Worm (Caenorhabditis elegans) whole organism, L4 larva: ENCODE measurements around the gene K07C11.10.

Experiments
- D1046.2 ChIP-seq: fragments of 200-800 bp; sonication (Bioruptor generic); IDR thresholded peaks from 2 replicates; pipeline ENCODE4 v1.3.6; 2022; ENCODE audit warnings: missing genetic modification characterization, missing compliant biosample characterization
- F49E8.2 ChIP-seq: sonication (generic microtip); optimal IDR thresholded peaks from 2 replicates; lab custom pipeline; 2016; ENCODE audit warnings: missing compliant biosample characterization, mild to moderate bottlenecking, missing genetic modification characterization, borderline replicate concordance
- Y105C5A.15 ChIP-seq: fragments of 200-800 bp; sonication (Bioruptor generic); IDR thresholded peaks from 2 replicates; pipeline ENCODE4 v1.3.6; 2022; ENCODE audit warnings: missing genetic modification characterization, missing compliant biosample characterization
- Y48G9A.11 ChIP-seq: fragments of 200-800 bp; sonication (Bioruptor generic); IDR thresholded peaks from 2 replicates; pipeline ENCODE4 v1.3.6; 2022; ENCODE audit warnings: missing genetic modification reagents, missing genetic modification characterization, missing compliant biosample characterization
- Y75B8A.6 ChIP-seq: fragments of 200-800 bp; sonication (Bioruptor generic); IDR thresholded peaks from 2 replicates; pipeline ENCODE4 v1.3.6; 2022; ENCODE audit warnings: missing genetic modification reagents, missing genetic modification characterization, missing compliant biosample characterization
- aha-1 ChIP-seq: fragments of 150-350 bp; peaks from one replicate; lab custom pipeline; 2014; ENCODE audit warnings: missing biosample characterization, missing genetic modification characterization
- aly-2 ChIP-seq: sonication (generic microtip); optimal IDR thresholded peaks from 2 replicates; lab custom pipeline; 2018; ENCODE audit warnings: missing biosample characterization, missing genetic modification characterization
- attf-4 ChIP-seq: sonication (generic microtip); optimal IDR thresholded peaks from 3 replicates; lab custom pipeline; 2017; ENCODE audit warnings: missing biosample characterization, missing genetic modification characterization
- ceh-28 ChIP-seq: fragments of 150-350 bp; optimal IDR thresholded peaks from 2 replicates; lab custom pipeline; 2014; ENCODE audit warnings: missing biosample characterization, missing genetic modification reagents, missing genetic modification characterization
- ceh-32 ChIP-seq: sonication (generic microtip); optimal IDR thresholded peaks from 2 replicates; lab custom pipeline; 2016; ENCODE audit warnings: mild to moderate bottlenecking, missing genetic modification characterization, missing compliant biosample characterization; ENCODE audit not compliant: poor library complexity
- daf-19 ChIP-seq: fragments of 200-800 bp; sonication (Bioruptor generic); conservative IDR thresholded peaks from 2 replicates; pipeline ENCODE4 v1.3.6; 2022; ENCODE audit warnings: missing genetic modification characterization, missing compliant biosample characterization
- dmd-6 ChIP-seq: fragments of 200-800 bp; sonication (Bioruptor generic); IDR thresholded peaks from 2 replicates; pipeline ENCODE4 v1.3.6; 2022; ENCODE audit warnings: missing genetic modification reagents, missing genetic modification characterization, missing compliant biosample characterization
- dmd-8 ChIP-seq: fragments of 200-800 bp; sonication (Bioruptor generic); IDR thresholded peaks from 2 replicates; pipeline ENCODE4 v1.3.6; 2022; ENCODE audit warnings: missing genetic modification characterization, missing compliant biosample characterization
- dmd-9 ChIP-seq: fragments of 200-800 bp; sonication (Bioruptor generic); IDR thresholded peaks from 2 replicates; pipeline ENCODE4 v1.3.6; 2022; ENCODE audit warnings: missing genetic modification reagents, missing genetic modification characterization, missing compliant biosample characterization
- dpl-1 ChIP-seq: fragments of 150-350 bp; optimal IDR thresholded peaks from 2 replicates; lab custom pipeline; 2014; ENCODE audit warnings: missing biosample characterization, missing genetic modification reagents, missing genetic modification characterization
- fos-1 ChIP-seq: fragments of 150-350 bp; optimal IDR thresholded peaks from 2 replicates; lab custom pipeline; 2014; ENCODE audit warnings: missing biosample characterization, missing genetic modification characterization
- gei-8 ChIP-seq: fragments of 200-800 bp; sonication (Bioruptor generic); optimal IDR thresholded peaks from 2 replicates; lab custom pipeline; 2018; ENCODE audit warnings: mild to moderate bottlenecking, missing genetic modification characterization, missing compliant biosample characterization
- hif-1 ChIP-seq, 2 experiments: sonication (generic microtip); optimal IDR thresholded peaks; 2 replicates each; lab custom pipeline; 2016 to 2017; ENCODE audit warnings: missing compliant biosample characterization in 2 of 2, missing genetic modification characterization in 2 of 2, missing genetic modification reagents in 2 of 2, missing genotype in 2 of 2, mild to moderate bottlenecking in 1 of 2
- hlh-11 ChIP-seq: fragments of 200-800 bp; sonication (Bioruptor generic); optimal IDR thresholded peaks from 2 replicates; lab custom pipeline; 2018; ENCODE audit warnings: mild to moderate bottlenecking, missing genetic modification characterization, missing compliant biosample characterization
- lin-13 ChIP-seq: fragments of 150-350 bp; optimal IDR thresholded peaks from 2 replicates; lab custom pipeline; 2014; ENCODE audit warnings: missing biosample characterization, missing genetic modification reagents, missing genetic modification characterization
- lin-15B ChIP-seq: fragments of 150-350 bp; sonication (generic microtip); optimal IDR thresholded peaks from 3 replicates; lab custom pipeline; 2014; ENCODE audit warnings: missing biosample characterization, missing genetic modification characterization
- lin-38 ChIP-seq: fragments of 200-800 bp; sonication (Bioruptor generic); IDR thresholded peaks from 2 replicates; pipeline ENCODE4 v1.3.6; 2022; ENCODE audit warnings: missing genetic modification reagents, missing genetic modification characterization, missing compliant biosample characterization
- lir-3 ChIP-seq: sonication (generic microtip); optimal IDR thresholded peaks from 2 replicates; lab custom pipeline; 2016; ENCODE audit warnings: mild to moderate bottlenecking, missing genetic modification characterization, missing compliant biosample characterization
- lsy-2 ChIP-seq, 2 experiments: fragments of 150-350 bp in 1 of 2; sonication (generic microtip) in 1 of 2; optimal IDR thresholded peaks; 2 replicates each; lab custom pipeline; 2014 to 2017; ENCODE audit warnings: missing biosample characterization in 2 of 2, missing genetic modification characterization in 2 of 2
- mdl-1 ChIP-seq, 2 experiments: fragments of 150-350 bp in 1 of 2; sonication (generic microtip) in 1 of 2; optimal IDR thresholded peaks; 2 replicates each; lab custom pipeline; 2014 to 2017; ENCODE audit warnings: missing biosample characterization in 2 of 2, missing genetic modification characterization in 2 of 2
- mep-1 ChIP-seq: fragments of 150-350 bp; sonication (generic microtip); optimal IDR thresholded peaks from 3 replicates; lab custom pipeline; 2014; ENCODE audit warnings: missing biosample characterization, missing genetic modification characterization
- mes-2 ChIP-seq: sonication (generic microtip); optimal IDR thresholded peaks from 2 replicates; lab custom pipeline; 2016; ENCODE audit warnings: missing genotype, mild to moderate bottlenecking, missing genetic modification characterization, missing compliant biosample characterization; ENCODE audit not compliant: poor library complexity, severe bottlenecking
- mxl-2 ChIP-seq: fragments of 200-800 bp; sonication (Bioruptor generic); conservative IDR thresholded peaks from 2 replicates; pipeline ENCODE4 v1.3.6; 2022; ENCODE audit warnings: missing genetic modification reagents, missing genetic modification characterization, missing compliant biosample characterization
- nhr-111 ChIP-seq: fragments of 200-800 bp; sonication (Bioruptor generic); optimal IDR thresholded peaks from 2 replicates; lab custom pipeline; 2018; ENCODE audit warnings: mild to moderate bottlenecking, missing genetic modification characterization, missing compliant biosample characterization
- nhr-25 ChIP-seq: sonication (generic microtip); optimal IDR thresholded peaks from 2 replicates; lab custom pipeline; 2017; ENCODE audit warnings: missing genetic modification characterization, mild to moderate bottlenecking, missing compliant biosample characterization, antibody characterized with exemption, moderate library complexity, borderline replicate concordance; ENCODE audit not compliant: insufficient read depth
- nhr-41 ChIP-seq: fragments of 200-800 bp; sonication (Bioruptor generic); IDR thresholded peaks from 2 replicates; pipeline ENCODE4 v1.3.6; 2022; ENCODE audit warnings: missing genetic modification reagents, missing genetic modification characterization, missing compliant biosample characterization
- nhr-76 ChIP-seq: fragments of 150-350 bp; optimal IDR thresholded peaks from 2 replicates; lab custom pipeline; 2014; ENCODE audit warnings: missing biosample characterization, missing genetic modification characterization
- pha-4 ChIP-seq, 2 experiments: fragments of 150-350 bp in 1 of 2; fragments of 200-800 bp in 1 of 2; sonication (Bioruptor generic) in 1 of 2; IDR thresholded peaks in 1 of 2; optimal IDR thresholded peaks in 1 of 2; 2 replicates each; pipeline versions ENCODE4 v1.3.6 to Lab custom; 2014 to 2022; ENCODE audit warnings: missing genetic modification characterization in 2 of 2, missing genetic modification reagents in 2 of 2, missing biosample characterization in 1 of 2, missing compliant biosample characterization in 1 of 2
- php-3 ChIP-seq: fragments of 200-800 bp; sonication (Bioruptor generic); IDR thresholded peaks from 2 replicates; pipeline ENCODE4 v1.3.6; 2022; ENCODE audit warnings: missing genetic modification reagents, missing genetic modification characterization, missing compliant biosample characterization
- pqm-1 ChIP-seq: sonication (generic microtip); optimal IDR thresholded peaks from 2 replicates; lab custom pipeline; 2017; ENCODE audit warnings: missing biosample characterization, missing genetic modification characterization
- rbr-2 ChIP-seq: sonication (generic microtip); optimal IDR thresholded peaks from 2 replicates; lab custom pipeline; 2016; ENCODE audit warnings: missing genotype, missing genetic modification characterization, missing compliant biosample characterization
- sdz-12 ChIP-seq: fragments of 200-800 bp; sonication (Bioruptor generic); optimal IDR thresholded peaks from 2 replicates; lab custom pipeline; 2018; ENCODE audit warnings: mild to moderate bottlenecking, missing genetic modification characterization, missing compliant biosample characterization
- spr-3 ChIP-seq: fragments of 200-800 bp; sonication (Bioruptor generic); optimal IDR thresholded peaks from 2 replicates; lab custom pipeline; 2018; ENCODE audit warnings: mild to moderate bottlenecking, missing genetic modification characterization, missing compliant biosample characterization
- tra-1 ChIP-seq: fragments of 200-800 bp; sonication (Bioruptor generic); IDR thresholded peaks from 2 replicates; pipeline ENCODE4 v1.3.6; 2022; ENCODE audit warnings: missing genetic modification reagents, missing genetic modification characterization, missing compliant biosample characterization
- unc-39 ChIP-seq: sonication (generic microtip); optimal IDR thresholded peaks from 2 replicates; lab custom pipeline; 2017; ENCODE audit warnings: missing biosample characterization, missing genetic modification characterization
- unc-62 ChIP-seq, 3 experiments: fragments of 150-350 bp in 1 of 3; sonication (generic microtip); optimal IDR thresholded peaks in 2 of 3; peaks in 1 of 3; 1 replicate in 1 of 3; 2 replicates in 2 of 3; lab custom pipeline; 2014 to 2017; ENCODE audit warnings: missing biosample characterization in 3 of 3, missing genetic modification characterization in 3 of 3, missing genetic modification reagents in 3 of 3, missing genotype in 1 of 3
- zag-1 ChIP-seq: fragments of 150-350 bp; optimal IDR thresholded peaks from 2 replicates; lab custom pipeline; 2014; ENCODE audit warnings: missing biosample characterization, missing genetic modification characterization
- zfp-2 ChIP-seq: sonication (generic microtip); optimal IDR thresholded peaks from 2 replicates; lab custom pipeline; 2016; ENCODE audit warnings: mild to moderate bottlenecking, missing genetic modification characterization, missing compliant biosample characterization

K07C11.10 gene

ce11 chrV:8217118-8217517, 9.6 kb downstream of the K07C11.10 start (continued):
- no peak for TF ChIP-seq nhr-111 (GFP tag; lab: Kevin White, UChicago)
- no peak for TF ChIP-seq sdz-12 (GFP tag; lab: Kevin White, UChicago)
- no peak for TF ChIP-seq D1046.2 (GFP tag; lab: Robert Waterston, UW)
- TF ChIP-seq ceh-28 (tag; lab: Kevin White, UChicago) = no peak
- no peak for TF ChIP-seq pha-4 (GFP tag; IDR thresholded peaks at IDR 0.05; lab: Robert Waterston, UW)
- no peak for TF ChIP-seq pha-4 (tag; optimal IDR thresholded peaks at IDR 0.05; lab: Kevin White, UChicago)
- no peak for TF ChIP-seq dpl-1 (GFP tag; lab: Kevin White, UChicago)
- TF ChIP-seq dmd-6 (GFP tag; lab: Robert Waterston, UW) = peak; percentile 81
- TF ChIP-seq fos-1 = no peak
- TF ChIP-seq hif-1 (tag; optimal IDR thresholded peaks at IDR 0.05; lab: Kevin White, UChicago) = peak in 1 of 2 experiments; percentile 23
- TF ChIP-seq daf-19 (GFP tag; lab: Robert Waterston, UW) = no peak
- no peak for TF ChIP-seq aha-1
- TF ChIP-seq unc-62 (GFP tag; optimal IDR thresholded peaks at IDR 0.05 in 1 of 2; lab: Kevin White, UChicago) = no peak
- no peak for TF ChIP-seq unc-62 (tag; optimal IDR thresholded peaks at IDR 0.05; lab: Kevin White, UChicago)
- TF ChIP-seq rbr-2 (tag; lab: Kevin White, UChicago) = no peak
- no peak for TF ChIP-seq mep-1
- peak; percentile 53; the same call in 1 of the 2 replicates for TF ChIP-seq tra-1 (GFP tag; lab: Robert Waterston, UW)
- TF ChIP-seq pqm-1 (tag; lab: Kevin White, UChicago) = peak; percentile 66
- TF ChIP-seq Y105C5A.15 (GFP tag; lab: Robert Waterston, UW) = no peak
- no peak for TF ChIP-seq ceh-32 (tag; lab: Kevin White, UChicago)
- no peak for TF ChIP-seq F49E8.2 (tag; lab: Kevin White, UChicago)
- no peak for TF ChIP-seq lin-13 (GFP tag; lab: Kevin White, UChicago)
- TF ChIP-seq php-3 (GFP tag; lab: Robert Waterston, UW) = peak; percentile 77
- TF ChIP-seq dmd-9 (GFP tag; lab: Robert Waterston, UW) = no peak
- TF ChIP-seq nhr-25 (tag; lab: Kevin White, UChicago) = no peak
- TF ChIP-seq dmd-8 (GFP tag; lab: Robert Waterston, UW) = no peak
- no peak for TF ChIP-seq lsy-2 (tag; optimal IDR thresholded peaks at IDR 0.05; lab: Kevin White, UChicago)
- TF ChIP-seq gei-8 (GFP tag; lab: Kevin White, UChicago) = no peak

DNA sequence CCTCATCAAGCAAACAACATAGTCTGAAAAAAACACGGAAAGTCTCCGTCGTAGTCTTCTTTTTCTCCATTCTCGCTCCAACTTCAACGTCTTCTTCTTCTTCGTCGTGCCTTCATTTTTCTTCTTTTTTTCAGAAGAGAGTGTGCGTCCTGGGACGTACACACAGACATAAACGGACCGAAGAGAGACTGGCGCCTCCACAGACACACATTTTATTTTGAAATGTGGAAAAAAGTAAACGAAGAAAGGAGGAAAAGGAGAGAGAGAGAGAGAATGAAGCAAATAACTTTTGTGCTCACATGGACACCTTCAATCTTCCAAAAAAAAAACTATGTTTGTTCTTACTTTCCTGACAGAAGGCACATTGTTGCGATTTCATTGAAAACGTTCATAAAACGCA, 11.6 kb downstream of the K07C11.10 start:
- TF ChIP-seq aly-2 (tag; lab: Kevin White, UChicago) = no peak
- TF ChIP-seq mes-2 (tag; lab: Kevin White, UChicago) = peak; percentile 32
- TF ChIP-seq lin-38 = 0 out of 2 replicates have a peak, but pooled peaks have one; percentile 7
- no peak for TF ChIP-seq Y75B8A.6 (GFP tag; lab: Robert Waterston, UW)
- TF ChIP-seq unc-62 (GFP tag; optimal IDR thresholded peaks at IDR 0.05 in 1 of 2; lab: Kevin White, UChicago) = peak in 1 of 2 experiments; percentile 48
- TF ChIP-seq unc-62 (tag; optimal IDR thresholded peaks at IDR 0.05; lab: Kevin White, UChicago) = no peak
- TF ChIP-seq mxl-2 (GFP tag; lab: Robert Waterston, UW) = no peak
- TF ChIP-seq daf-19 (GFP tag; lab: Robert Waterston, UW) = no peak
- TF ChIP-seq mep-1 = peak; percentile 12
- TF ChIP-seq lin-13 (GFP tag; lab: Kevin White, UChicago) = no peak
- TF ChIP-seq rbr-2 (tag; lab: Kevin White, UChicago) = peak; percentile 5
- peak; percentile 68 for TF ChIP-seq aha-1
- no peak for TF ChIP-seq nhr-76 (tag; lab: Kevin White, UChicago)

ce11 chrV:8213868-8214267, 12.8 kb downstream of the K07C11.10 start, which contains the start of gene K07C11.7:
K07C11.7 (minus strand) TSS chrV:8213968.
- no peak for TF ChIP-seq rbr-2 (tag; lab: Kevin White, UChicago)
- no peak for TF ChIP-seq mdl-1 (tag; optimal IDR thresholded peaks at IDR 0.05; lab: Kevin White, UChicago)
- no peak for TF ChIP-seq zfp-2
- TF ChIP-seq dmd-9 (GFP tag; lab: Robert Waterston, UW) = no peak
- TF ChIP-seq lir-3 (tag; lab: Kevin White, UChicago) = no peak
- TF ChIP-seq nhr-41 = no peak
- no peak for TF ChIP-seq zag-1 (tag; lab: Kevin White, UChicago)
- TF ChIP-seq unc-39 (tag; lab: Kevin White, UChicago) = no peak
- no peak for TF ChIP-seq Y48G9A.11 (GFP tag; lab: Robert Waterston, UW)
- TF ChIP-seq attf-4 (tag; lab: Kevin White, UChicago) = no peak
- TF ChIP-seq hlh-11 (tag; lab: Kevin White, UChicago) = no peak
- TF ChIP-seq lin-15B (tag; lab: Kevin White, UChicago) = no peak
- TF ChIP-seq dmd-8 (GFP tag; lab: Robert Waterston, UW) = no peak
- TF ChIP-seq spr-3 (GFP tag; lab: Kevin White, UChicago) = no peak
